Fruit fly (Drosophila melanogaster) whole organism, embryonic: ENCODE measurements around the gene dgt1.

Source experiments
- CG10366 ChIP-seq: fragments of 200-800 bp; sonication (Bioruptor generic); IDR thresholded peaks from 2 replicates; pipeline ENCODE4 v1.3.6; 2022; ENCODE audit warnings: missing biosample characterization, missing genetic modification characterization
- CG10543 ChIP-seq: fragments of 200-800 bp; sonication (Bioruptor generic); optimal IDR thresholded peaks from 3 replicates; lab custom pipeline; 2017; ENCODE audit warnings: missing biosample characterization, mild to moderate bottlenecking, missing genetic modification characterization, moderate library complexity
- CG11093 ChIP-seq: fragments of 200-800 bp; sonication (Bioruptor generic); IDR thresholded peaks from 3 replicates; pipeline ENCODE4 v1.3.6; 2022; ENCODE audit warnings: missing biosample characterization, missing genetic modification characterization
- CG12659 ChIP-seq: fragments of 200-800 bp; sonication (Bioruptor generic); optimal IDR thresholded peaks from 3 replicates; lab custom pipeline; 2017; ENCODE audit warnings: mild to moderate bottlenecking, missing biosample characterization, missing genetic modification reagents, missing genetic modification characterization
- CG14860 ChIP-seq: fragments of 200-800 bp; sonication (Bioruptor generic); IDR thresholded peaks from 3 replicates; pipeline ENCODE4 v1.3.6; 2022; ENCODE audit warnings: missing biosample characterization, missing genetic modification characterization; ENCODE audit not compliant: partially characterized antibody
- CG14965 ChIP-seq: fragments of 200-800 bp; sonication (Bioruptor generic); optimal IDR thresholded peaks from 2 replicates; lab custom pipeline; 2016; ENCODE audit warnings: missing biosample characterization, missing genetic modification characterization, borderline replicate concordance
- CG1602 ChIP-seq: fragments of 200-800 bp; sonication (Bioruptor generic); optimal IDR thresholded peaks from 3 replicates; lab custom pipeline; 2016; ENCODE audit warnings: missing biosample characterization, missing genetic modification characterization
- CG16813 ChIP-seq: fragments of 200-800 bp; sonication (Bioruptor generic); IDR thresholded peaks from 3 replicates; pipeline ENCODE4 v1.3.6; 2022; ENCODE audit warnings: missing biosample characterization, missing genetic modification characterization; ENCODE audit not compliant: partially characterized antibody
- CG17328 ChIP-seq: fragments of 200-800 bp; sonication (Bioruptor generic); IDR thresholded peaks from 2 replicates; pipeline ENCODE4 v1.3.6; 2022; ENCODE audit warnings: missing biosample characterization, missing genetic modification characterization
- CG17568 ChIP-seq: fragments of 200-800 bp; sonication (Bioruptor generic); optimal IDR thresholded peaks from 2 replicates; lab custom pipeline; 2018; ENCODE audit warnings: missing biosample characterization, mild to moderate bottlenecking, missing genetic modification characterization, moderate library complexity
- CG17612 ChIP-seq: fragments of 200-800 bp; sonication (Bioruptor generic); IDR thresholded peaks from 2 replicates; pipeline ENCODE4 v1.3.6; 2022; ENCODE audit warnings: missing biosample characterization, missing genetic modification characterization
- CG17829 ChIP-seq: fragments of 200-800 bp; optimal IDR thresholded peaks from 2 replicates; lab custom pipeline; 2019; ENCODE audit warnings: missing biosample characterization, mild to moderate bottlenecking, missing genetic modification characterization, moderate library complexity
- CG2199 ChIP-seq: fragments of 200-800 bp; sonication (Bioruptor generic); IDR thresholded peaks from 3 replicates; pipeline ENCODE4 v1.3.6; 2022; ENCODE audit warnings: missing biosample characterization, missing genetic modification characterization
- CG30403 ChIP-seq: fragments of 200-800 bp; sonication (Bioruptor generic); optimal IDR thresholded peaks from 3 replicates; lab custom pipeline; 2016; ENCODE audit warnings: missing biosample characterization, missing genetic modification characterization
- CG3065 ChIP-seq: fragments of 200-800 bp; sonication (Bioruptor generic); optimal IDR thresholded peaks from 2 replicates; lab custom pipeline; 2016; ENCODE audit warnings: missing biosample characterization, missing genetic modification characterization
- CG31365 ChIP-seq: fragments of 200-800 bp; sonication (Bioruptor generic); optimal IDR thresholded peaks from 2 replicates; lab custom pipeline; 2018; ENCODE audit warnings: missing biosample characterization, mild to moderate bottlenecking, missing genetic modification characterization
- CG33213 ChIP-seq: fragments of 200-800 bp; sonication (Bioruptor generic); optimal IDR thresholded peaks from 3 replicates; lab custom pipeline; 2016; ENCODE audit warnings: missing biosample characterization, missing genetic modification characterization
- CG33557 ChIP-seq: fragments of 200-800 bp; sonication (Bioruptor generic); optimal IDR thresholded peaks from 2 replicates; lab custom pipeline; 2019; ENCODE audit warnings: missing biosample characterization, mild to moderate bottlenecking, missing genetic modification characterization, moderate library complexity
- CG34376 ChIP-seq: fragments of 200-800 bp; sonication (Bioruptor generic); optimal IDR thresholded peaks from 2 replicates; lab custom pipeline; 2018; ENCODE audit warnings: missing biosample characterization, mild to moderate bottlenecking, missing genetic modification characterization
- CG6175 ChIP-seq: fragments of 200-800 bp; sonication (Bioruptor generic); IDR thresholded peaks from 3 replicates; pipeline ENCODE4 v1.3.6; 2022; ENCODE audit warnings: missing biosample characterization, missing genetic modification characterization
- CG6254 ChIP-seq: fragments of 200-800 bp; sonication (Bioruptor generic); optimal IDR thresholded peaks from 3 replicates; lab custom pipeline; 2017; ENCODE audit warnings: mild to moderate bottlenecking, missing biosample characterization, missing genetic modification reagents, missing genetic modification characterization
- CG7928 ChIP-seq: fragments of 200-800 bp; sonication (Bioruptor generic); optimal IDR thresholded peaks from 2 replicates; lab custom pipeline; 2017; ENCODE audit warnings: missing biosample characterization, mild to moderate bottlenecking, missing genetic modification characterization
- CG8359 ChIP-seq: fragments of 200-800 bp; sonication (Bioruptor generic); optimal IDR thresholded peaks from 2 replicates; lab custom pipeline; 2017; ENCODE audit warnings: missing biosample characterization, mild to moderate bottlenecking, missing genetic modification characterization, borderline replicate concordance
- CG9817 ChIP-seq: fragments of 200-800 bp; sonication (Bioruptor generic); optimal IDR thresholded peaks from 2 replicates; lab custom pipeline; 2018; ENCODE audit warnings: missing biosample characterization, mild to moderate bottlenecking, missing genetic modification characterization, moderate library complexity
- Doc2 ChIP-seq: fragments of 200-800 bp; sonication (Bioruptor generic); IDR thresholded peaks from 2 replicates; pipeline ENCODE4 v1.3.6; 2022; ENCODE audit warnings: missing biosample characterization, missing genetic modification characterization
- Dref ChIP-seq: fragments of 200-800 bp; sonication (Bioruptor generic); IDR thresholded peaks from 2 replicates; pipeline ENCODE4 v1.3.6; 2022; ENCODE audit warnings: missing biosample characterization, missing genetic modification characterization
- ERR ChIP-seq: fragments of 200-800 bp; sonication (Bioruptor generic); optimal IDR thresholded peaks from 2 replicates; lab custom pipeline; 2016; ENCODE audit warnings: missing biosample characterization, missing genetic modification characterization
- Ets97D ChIP-seq: fragments of 200-800 bp; sonication (Bioruptor generic); optimal IDR thresholded peaks from 3 replicates; lab custom pipeline; 2016; ENCODE audit warnings: missing biosample characterization, missing genetic modification characterization
- Fer2 ChIP-seq: fragments of 200-800 bp; sonication (Bioruptor generic); optimal IDR thresholded peaks from 2 replicates; lab custom pipeline; 2018; ENCODE audit warnings: missing biosample characterization, mild to moderate bottlenecking, missing genetic modification characterization, moderate library complexity
- H15 ChIP-seq: fragments of 200-800 bp; sonication (Bioruptor generic); IDR thresholded peaks from 3 replicates; pipeline ENCODE4 v1.3.6; 2022; ENCODE audit warnings: missing biosample characterization, missing genetic modification characterization
- Hsf ChIP-seq: fragments of 200-800 bp; sonication (Bioruptor generic); optimal IDR thresholded peaks from 3 replicates; lab custom pipeline; 2016; ENCODE audit warnings: missing biosample characterization, missing genetic modification characterization
- MBD-R2 ChIP-seq: fragments of 200-800 bp; sonication (Bioruptor generic); IDR thresholded peaks from 2 replicates; pipeline ENCODE4 v1.3.6; 2022; ENCODE audit warnings: missing biosample characterization, missing genetic modification characterization
- Med ChIP-seq: fragments of 200-800 bp; sonication (Bioruptor generic); peaks from one replicate; lab custom pipeline; 2016; ENCODE audit warnings: missing biosample characterization, missing genetic modification characterization, mild to moderate bottlenecking, inconsistent platforms, moderate library complexity
- Nf-YB ChIP-seq: fragments of 200-800 bp; sonication (Bioruptor generic); optimal IDR thresholded peaks from 3 replicates; lab custom pipeline; 2019; ENCODE audit warnings: missing biosample characterization, mild to moderate bottlenecking, missing genetic modification characterization, moderate library complexity
- Six4 ChIP-seq: fragments of 200-800 bp; sonication (Bioruptor generic); optimal IDR thresholded peaks from 2 replicates; lab custom pipeline; 2016; ENCODE audit warnings: missing biosample characterization, missing genetic modification characterization
- Sox102F ChIP-seq: fragments of 200-800 bp; sonication (Bioruptor generic); optimal IDR thresholded peaks from 2 replicates; lab custom pipeline; 2018; ENCODE audit warnings: missing biosample characterization, mild to moderate bottlenecking, missing genetic modification characterization, moderate library complexity
- Taf1 ChIP-seq: fragments of 200-800 bp; sonication (Bioruptor generic); IDR thresholded peaks from 2 replicates; pipeline ENCODE4 v1.3.6; 2022; ENCODE audit warnings: missing biosample characterization, missing genetic modification characterization
- abd-A ChIP-seq: fragments of 200-800 bp; sonication (Bioruptor generic); optimal IDR thresholded peaks from 3 replicates; lab custom pipeline; 2019; ENCODE audit warnings: missing biosample characterization, mild to moderate bottlenecking, missing genetic modification characterization, moderate library complexity
- croc ChIP-seq: fragments of 200-800 bp; sonication (Bioruptor generic); conservative IDR thresholded peaks from 3 replicates; pipeline ENCODE4 v1.3.6; 2022; ENCODE audit warnings: missing biosample characterization, missing genetic modification characterization
- dm ChIP-seq: fragments of 200-800 bp; sonication (Bioruptor generic); optimal IDR thresholded peaks from 3 replicates; lab custom pipeline; 2016; ENCODE audit warnings: missing biosample characterization, missing genetic modification characterization
- ken ChIP-seq: fragments of 200-800 bp; sonication (Bioruptor generic); IDR thresholded peaks from 3 replicates; pipeline ENCODE4 v1.3.6; 2022; ENCODE audit warnings: missing biosample characterization, missing genetic modification characterization
- lab ChIP-seq: fragments of 200-800 bp; sonication (Bioruptor generic); optimal IDR thresholded peaks from 3 replicates; lab custom pipeline; 2017; ENCODE audit warnings: missing biosample characterization, missing genetic modification characterization, mild to moderate bottlenecking, moderate library complexity, missing genetic modification reagents
- rib ChIP-seq: fragments of 200-800 bp; sonication (Bioruptor generic); IDR thresholded peaks from 2 replicates; pipeline ENCODE4 v1.3.6; 2022; ENCODE audit warnings: missing biosample characterization, missing genetic modification characterization
- run ChIP-seq: fragments of 200-800 bp; sonication (Bioruptor generic); optimal IDR thresholded peaks from 3 replicates; lab custom pipeline; 2018; ENCODE audit warnings: missing biosample characterization, mild to moderate bottlenecking, missing genetic modification characterization
- sisA ChIP-seq: fragments of 200-800 bp; sonication (Bioruptor generic); IDR thresholded peaks from 2 replicates; pipeline ENCODE4 v1.3.6; 2022; ENCODE audit warnings: missing biosample characterization, missing genetic modification characterization
- slp2 ChIP-seq: fragments of 200-800 bp; sonication (Bioruptor generic); optimal IDR thresholded peaks from 2 replicates; lab custom pipeline; 2016; ENCODE audit warnings: missing biosample characterization, missing genetic modification characterization
- sna ChIP-seq: fragments of 200-800 bp; sonication (Bioruptor generic); IDR thresholded peaks from 2 replicates; pipeline ENCODE4 v1.3.6; 2022; ENCODE audit warnings: missing biosample characterization, missing genetic modification characterization; ENCODE audit not compliant: partially characterized antibody
- sob ChIP-seq: fragments of 200-800 bp; sonication (Bioruptor generic); IDR thresholded peaks from 2 replicates; pipeline ENCODE4 v1.3.6; 2022; ENCODE audit warnings: missing biosample characterization, missing genetic modification characterization
- toy ChIP-seq: fragments of 200-800 bp; sonication (Bioruptor generic); IDR thresholded peaks from 2 replicates; pipeline ENCODE4 v1.3.6; 2022; ENCODE audit warnings: missing biosample characterization, missing genetic modification characterization
- wek ChIP-seq: fragments of 200-800 bp; sonication (Bioruptor generic); optimal IDR thresholded peaks from 3 replicates; lab custom pipeline; 2018; ENCODE audit warnings: missing biosample characterization, mild to moderate bottlenecking, missing genetic modification characterization, moderate library complexity

Gene dgt1

DNA sequence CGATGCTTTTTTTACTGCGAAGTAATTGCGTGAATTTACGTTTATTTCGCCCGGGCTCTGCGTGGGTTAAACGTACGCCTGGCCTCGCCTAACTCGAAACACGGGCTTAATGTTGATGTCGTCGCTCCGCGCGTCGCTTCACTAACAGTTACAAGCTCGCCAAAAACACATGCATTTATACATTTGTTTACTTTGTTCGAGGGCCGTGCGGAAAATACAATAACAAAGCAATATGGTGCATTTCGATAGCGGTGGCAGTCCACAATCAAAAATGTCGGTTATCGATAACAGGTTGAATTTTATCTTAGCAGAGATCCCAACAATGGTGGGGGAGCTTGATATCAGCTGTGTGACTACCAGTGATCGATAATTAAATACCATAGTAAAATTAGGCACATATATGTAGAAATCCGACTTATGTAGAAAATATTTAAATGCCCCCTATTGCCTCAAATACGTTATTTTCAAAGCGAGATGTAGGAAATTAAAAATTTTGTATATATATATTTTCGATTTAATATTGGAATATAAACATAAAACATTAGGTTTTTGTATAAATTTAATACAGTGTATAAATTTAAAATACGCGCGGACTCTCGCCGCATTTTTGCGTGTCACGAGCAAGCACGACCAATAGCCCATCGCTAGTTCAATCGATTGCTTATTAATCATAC lies 11.5 kb upstream of the dgt1 start, which contains the start of gene Zip99C (continued):
- TF ChIP-seq CG17568 (no peak), CG17829 (tag; lab: Kevin White, UChicago) (peak; percentile 41), ERR (GFP tag; lab: Kevin White, UChicago) (no peak), CG17612 (GFP tag; lab: Robert Waterston, UW) (no peak), CG6254 (GFP tag; lab: Kevin White, UChicago) (no peak), CG31365 (tag; lab: Kevin White, UChicago) (no peak), CG17328 (GFP tag; lab: Robert Waterston, UW) (no peak), CG9817 (tag; lab: Kevin White, UChicago) (peak; percentile 36), H15 (GFP tag; lab: Robert Waterston, UW) (no peak), CG16813 (GFP tag; lab: Robert Waterston, UW) (peak; percentile 96), CG14965 (GFP tag; lab: Kevin White, UChicago) (no peak), Med (GFP tag; lab: Kevin White, UChicago) (peak; percentile 86), MBD-R2 (GFP tag; lab: Robert Waterston, UW) (peak; percentile 45), Taf1 (GFP tag; lab: Robert Waterston, UW) (no peak), ken (no peak), Six4 (GFP tag; lab: Kevin White, UChicago) (no peak), Dref (GFP tag; lab: Robert Waterston, UW) (peak; percentile 96), Hsf (peak; percentile 16), CG10543 (GFP tag; lab: Kevin White, UChicago) (peak; percentile 34), Fer2 (tag; lab: Kevin White, UChicago) (no peak), sob (GFP tag; lab: Robert Waterston, UW) (0 out of 2 replicates have a peak, but pooled peaks have one; percentile 25), rib (GFP tag; lab: Robert Waterston, UW) (no peak), croc (GFP tag; lab: Robert Waterston, UW) (no peak; the same call in 2 of the 3 replicates), dm (GFP tag; lab: Kevin White, UChicago) (no peak), lab (GFP tag; lab: Kevin White, UChicago) (peak; percentile 4), wek (no peak), Sox102F (GFP tag; lab: Kevin White, UChicago) (no peak), CG8359 (GFP tag; lab: Kevin White, UChicago) (no peak), toy (GFP tag; lab: Robert Waterston, UW) (no peak), run (tag; lab: Kevin White, UChicago) (no peak), CG1602 (GFP tag; lab: Kevin White, UChicago) (peak; percentile 23), CG2199 (no peak), CG34376 (GFP tag; lab: Kevin White, UChicago) (no peak), Doc2 (no peak), CG12659 (GFP tag; lab: Kevin White, UChicago) (peak; percentile 65), CG6175 (GFP tag; lab: Robert Waterston, UW) (no peak), CG10366 (GFP tag; lab: Robert Waterston, UW) (peak; percentile 24; the same call in 1 of the 2 replicates), CG11093 (no peak), sisA (GFP tag; lab: Robert Waterston, UW) (no peak; the same call in 1 of the 2 replicates), Nf-YB (GFP tag; lab: Kevin White, UChicago) (peak; percentile 23), CG3065 (GFP tag; lab: Kevin White, UChicago) (no peak), CG14860 (peak; percentile 85), abd-A (tag; lab: Kevin White, UChicago) (no peak), Ets97D (GFP tag; lab: Kevin White, UChicago) (peak; percentile 72), CG33213 (GFP tag; lab: Kevin White, UChicago) (peak; percentile 9), CG33557 (no peak), sna (GFP tag; lab: Robert Waterston, UW) (peak; percentile 94), CG7928 (GFP tag; lab: Kevin White, UChicago) (no peak), CG30403 (GFP tag; lab: Kevin White, UChicago) (peak; percentile 59), slp2 (GFP tag; lab: Kevin White, UChicago) (no peak)
